Worm (Caenorhabditis elegans) whole organism, midembryonic: Measurements from ENCODE around the gene Y17D7B.3.
"Not testable (repeated sequence)": the region's sequence is repeated elsewhere in the genome, so short reads cannot be mapped to it uniquely, and the experiment has no call there.

Source experiments
- T22C8.4 ChIP-seq: fragments of 200-800 bp; sonication (Bioruptor generic); IDR thresholded peaks from 2 replicates; pipeline ENCODE4 v1.3.6; 2022; ENCODE audit warnings: missing genetic modification characterization, missing compliant biosample characterization
- cog-1 ChIP-seq: sonication (generic microtip); optimal IDR thresholded peaks from 2 replicates; lab custom pipeline; 2016; ENCODE audit warnings: missing genetic modification characterization, missing compliant biosample characterization
- flt-1 ChIP-seq: fragments of 200-800 bp; sonication (Bioruptor generic); IDR thresholded peaks from 2 replicates; pipeline ENCODE4 v1.3.6; 2022; ENCODE audit warnings: missing genetic modification characterization, missing compliant biosample characterization
- klf-2 ChIP-seq: fragments of 200-800 bp; sonication (Bioruptor generic); conservative IDR thresholded peaks from 2 replicates; pipeline ENCODE4 v1.3.6; 2022; ENCODE audit warnings: missing genetic modification reagents, missing genetic modification characterization, missing compliant biosample characterization
- med-1 ChIP-seq: sonication (generic microtip); optimal IDR thresholded peaks from 2 replicates; lab custom pipeline; 2017; ENCODE audit warnings: missing genetic modification characterization, mild to moderate bottlenecking, missing compliant biosample characterization, antibody characterized with exemption, missing genetic modification reagents; ENCODE audit not compliant: insufficient read depth
- ref-1 ChIP-seq: fragments of 200-800 bp; sonication (Bioruptor generic); conservative IDR thresholded peaks from 2 replicates; pipeline ENCODE4 v1.3.6; 2022; ENCODE audit warnings: missing genetic modification reagents, missing genetic modification characterization, missing compliant biosample characterization
- tab-1 ChIP-seq: fragments of 200-800 bp; sonication (Bioruptor generic); IDR thresholded peaks from 2 replicates; pipeline ENCODE4 v1.3.6; 2022; ENCODE audit warnings: missing genetic modification characterization, missing compliant biosample characterization
- ztf-23 ChIP-seq: fragments of 200-800 bp; sonication (Bioruptor generic); IDR thresholded peaks from 2 replicates; pipeline ENCODE4 v1.3.6; 2022; ENCODE audit warnings: missing genetic modification reagents, missing genetic modification characterization, missing compliant biosample characterization
- ztf-29 ChIP-seq: fragments of 200-800 bp; sonication (Bioruptor generic); IDR thresholded peaks from 2 replicates; pipeline ENCODE4 v1.3.6; 2022; ENCODE audit warnings: missing genetic modification reagents, missing genetic modification characterization, missing compliant biosample characterization

Gene Y17D7B.3

DNA sequence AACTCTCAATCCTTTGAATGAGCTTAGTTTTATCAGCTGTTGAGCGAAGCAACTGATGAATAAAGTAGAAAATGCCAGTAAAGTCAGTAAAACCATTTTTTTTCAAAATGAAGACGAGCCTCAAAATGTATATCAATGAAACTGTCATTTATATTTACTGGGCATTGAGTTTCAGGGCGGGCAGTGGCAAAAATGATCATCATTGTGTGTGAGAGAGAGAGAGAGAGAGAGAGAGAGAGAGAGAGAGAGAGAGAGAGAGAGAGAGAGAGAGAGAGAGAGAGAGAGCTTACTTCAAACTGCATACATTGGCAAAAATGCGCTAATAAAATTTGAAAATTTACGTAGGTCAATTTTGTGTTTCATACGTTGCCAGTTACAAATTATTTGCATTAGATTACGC is 26.4 kb downstream of the Y17D7B.3 start, which contains the start of gene F11D11.3:
F11D11.3 (minus strand) TSS at position 101 of the 400 bp plus-strand sequence.
- TF ChIP-seq flt-1, result no peak

DNA sequence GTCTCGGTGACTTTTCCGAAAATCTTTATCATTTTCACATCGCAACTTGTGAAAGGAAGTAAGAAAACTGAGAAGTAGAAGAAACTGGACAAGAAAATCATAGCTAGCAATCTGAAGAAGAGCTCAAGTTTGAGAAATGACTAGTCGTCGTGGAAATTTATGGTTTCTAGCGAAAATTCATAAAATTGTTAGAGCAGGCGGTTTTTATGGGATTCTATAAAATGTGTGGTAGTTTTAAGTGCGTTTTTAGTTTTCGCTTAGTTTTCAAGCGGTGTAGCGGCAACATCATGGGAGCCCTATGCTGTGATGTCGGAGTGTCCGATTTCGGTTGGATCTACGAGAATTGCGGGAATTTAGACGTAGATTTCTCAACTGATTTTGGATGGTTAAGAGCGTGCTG is 32.3 kb downstream of the Y17D7B.3 start, which contains the start of gene clec-254:
clec-254 (minus strand) TSS at position 101 of the 400 bp plus-strand sequence.
- not testable (repeated sequence) for TF ChIP-seq klf-2, T22C8.4, tab-1 (GFP tag; lab: Robert Waterston, UW)

DNA sequence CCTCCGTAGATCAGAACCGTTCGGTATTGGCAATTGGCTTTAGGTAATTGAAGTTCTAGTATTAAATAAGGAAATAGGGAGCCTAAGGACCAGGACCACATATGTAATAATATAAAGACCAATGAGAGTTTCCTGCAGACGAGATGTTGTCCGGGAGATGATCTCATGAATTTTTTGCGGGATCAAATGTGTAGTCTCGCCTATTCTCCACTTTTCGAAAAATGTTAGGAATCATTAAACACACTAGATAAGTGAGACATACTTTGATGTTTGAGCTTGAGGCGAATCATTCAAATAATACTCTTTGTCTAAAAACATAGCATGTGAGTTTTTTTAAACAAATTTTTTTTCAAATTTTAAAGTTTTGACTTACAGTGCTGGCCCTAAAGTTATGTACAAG is 33.6 kb downstream of the Y17D7B.3 start, which contains the start of gene F11D11.6:
F11D11.6 (minus strand) TSS at position 101 of the 400 bp plus-strand sequence.
- TF ChIP-seq flt-1 (no peak), cog-1 (tag; lab: Kevin White, UChicago) (no peak), klf-2 (GFP tag; lab: Robert Waterston, UW) (no peak), tab-1 (GFP tag; lab: Robert Waterston, UW) (no peak), ref-1 (GFP tag; lab: Robert Waterston, UW) (no peak), ztf-29 (GFP tag; lab: Robert Waterston, UW) (no peak), ztf-23 (GFP tag; lab: Robert Waterston, UW) (no peak), med-1 (GFP tag; lab: Kevin White, UChicago) (no peak), T22C8.4 (GFP tag; lab: Robert Waterston, UW) (no peak)

DNA sequence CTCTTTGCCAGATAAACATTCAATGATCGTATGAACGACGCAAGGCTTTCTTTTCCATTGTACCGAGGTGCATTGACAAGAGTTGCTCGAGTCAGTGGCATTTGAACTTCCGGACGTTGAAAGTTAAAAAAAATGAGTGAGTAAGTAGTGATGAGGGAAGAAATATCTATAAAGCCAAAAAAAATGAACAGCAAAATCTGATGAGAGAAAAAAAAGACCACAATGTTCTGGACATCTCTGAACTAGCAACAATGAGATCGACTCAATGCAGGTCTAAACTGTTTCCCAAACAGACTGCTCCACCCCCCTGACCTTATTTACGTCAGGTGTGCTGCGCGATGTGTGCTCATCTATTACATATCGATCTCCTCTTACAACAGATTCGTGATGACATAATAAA is 36.1 kb downstream of the Y17D7B.3 start, which contains the start of the genes F11D11.21 and F11D11.12:
F11D11.21 (minus strand) TSS at position 101 of the 400 bp plus-strand sequence.
F11D11.12 (minus strand) TSS at position 238 of the 400 bp plus-strand sequence.
- TF ChIP-seq ztf-29 (GFP tag; lab: Robert Waterston, UW) (no peak), ztf-23 (GFP tag; lab: Robert Waterston, UW) (0 out of 2 replicates have a peak, but pooled peaks have one; percentile 6)

DNA sequence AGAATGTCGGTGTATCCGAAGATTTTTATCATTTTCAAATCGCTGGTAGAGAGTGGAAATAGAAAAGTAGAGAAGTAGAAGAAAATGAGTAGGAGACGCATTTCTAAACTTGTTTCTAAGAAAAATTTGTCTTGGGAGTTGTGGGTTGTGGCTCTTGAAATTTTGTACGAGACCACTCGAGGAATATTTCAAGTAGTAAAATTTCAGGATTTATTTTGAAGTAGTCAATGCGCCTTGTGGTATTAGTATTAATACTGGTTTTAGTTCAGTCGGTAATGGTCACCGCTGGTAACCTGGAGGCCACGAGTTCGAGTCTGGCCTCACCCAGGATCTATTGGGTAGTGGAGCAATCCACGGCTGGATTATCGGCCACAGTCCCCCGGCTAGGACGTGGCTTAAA is 37.9 kb downstream of the Y17D7B.3 start, which contains the start of gene clec-252:
clec-252 (minus strand) TSS at position 101 of the 400 bp plus-strand sequence.
- no peak for TF ChIP-seq flt-1
- TF ChIP-seq cog-1 (tag; lab: Kevin White, UChicago), result no peak
- TF ChIP-seq ref-1 (GFP tag; lab: Robert Waterston, UW), result no peak
- TF ChIP-seq tab-1 (GFP tag; lab: Robert Waterston, UW), result no peak
- TF ChIP-seq med-1 (GFP tag; lab: Kevin White, UChicago), result no peak
- no peak for TF ChIP-seq ztf-29 (GFP tag; lab: Robert Waterston, UW)
- TF ChIP-seq T22C8.4 (GFP tag; lab: Robert Waterston, UW), result no peak
- no peak for TF ChIP-seq ztf-23 (GFP tag; lab: Robert Waterston, UW)
- no peak for TF ChIP-seq klf-2 (GFP tag; lab: Robert Waterston, UW)

DNA sequence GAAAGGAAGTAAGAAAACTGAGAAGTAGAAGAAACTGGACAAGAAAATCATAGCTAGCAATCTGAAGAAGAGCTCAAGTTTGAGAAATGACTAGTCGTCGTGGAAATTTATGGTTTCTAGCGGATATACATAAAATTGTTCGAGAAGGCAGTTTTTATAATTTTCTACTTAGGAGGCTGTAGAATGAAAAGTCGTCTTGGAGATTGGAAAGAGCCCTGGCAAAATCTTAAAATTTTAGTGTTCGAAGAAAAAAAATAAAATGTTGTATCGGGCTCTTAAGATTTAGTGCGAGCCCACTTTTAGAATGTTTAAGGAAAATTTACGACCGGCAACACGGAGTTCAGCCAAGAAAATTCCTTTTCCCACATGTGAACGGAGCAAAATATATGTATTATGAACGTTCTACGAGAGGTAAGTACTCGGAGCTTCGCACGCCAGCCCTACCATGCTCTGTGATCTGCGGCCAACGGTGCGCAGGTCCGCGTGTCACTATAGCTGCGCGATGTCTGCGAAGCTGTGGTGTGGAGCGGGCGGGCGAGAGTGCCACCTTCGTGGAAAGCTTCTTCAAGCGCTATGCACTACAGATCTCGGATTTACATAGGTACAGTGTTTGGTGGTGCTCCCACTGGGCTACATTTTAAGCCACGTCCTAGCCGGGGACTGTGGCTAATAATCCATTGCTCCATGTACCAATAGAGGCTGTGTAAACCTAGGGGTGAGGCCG is 39.5 kb downstream of the Y17D7B.3 start, which contains the start of gene clec-251:
clec-251 (minus strand) TSS at position 51 of the 724 bp plus-strand sequence.
- TF ChIP-seq ztf-29 (GFP tag; lab: Robert Waterston, UW) (no peak), T22C8.4 (GFP tag; lab: Robert Waterston, UW) (no peak), flt-1 (no peak), klf-2 (GFP tag; lab: Robert Waterston, UW) (no peak), tab-1 (GFP tag; lab: Robert Waterston, UW) (no peak), ref-1 (GFP tag; lab: Robert Waterston, UW) (no peak), ztf-23 (GFP tag; lab: Robert Waterston, UW) (no peak), cog-1 (tag; lab: Kevin White, UChicago) (no peak), med-1 (GFP tag; lab: Kevin White, UChicago) (no peak)

DNA sequence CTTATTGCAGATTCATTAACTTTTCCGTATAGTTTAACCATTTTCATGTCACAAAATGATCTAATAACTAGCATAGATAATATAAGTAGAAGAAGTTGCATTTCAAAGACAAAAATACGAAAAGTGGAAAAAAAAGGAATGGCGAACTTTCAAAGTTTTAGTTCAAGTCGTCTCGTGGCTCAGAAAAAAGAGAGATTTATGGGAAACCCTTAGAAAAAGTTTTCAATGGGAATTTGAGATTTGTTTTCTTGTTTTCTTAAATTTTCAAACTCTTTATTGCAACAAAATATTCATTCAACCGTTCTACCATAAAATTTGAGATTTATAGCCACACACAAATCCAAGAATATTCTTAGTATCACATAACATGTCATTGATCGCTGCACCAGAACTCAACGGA is 44.5 kb downstream of the Y17D7B.3 start, which contains the start of gene clec-250:
clec-250 (minus strand) TSS at position 101 of the 400 bp plus-strand sequence.
- TF ChIP-seq ztf-23 (GFP tag; lab: Robert Waterston, UW), result no peak
- TF ChIP-seq klf-2 (GFP tag; lab: Robert Waterston, UW), result no peak
- no peak for TF ChIP-seq med-1 (GFP tag; lab: Kevin White, UChicago)
- no peak for TF ChIP-seq tab-1 (GFP tag; lab: Robert Waterston, UW)
- no peak for TF ChIP-seq ref-1 (GFP tag; lab: Robert Waterston, UW)

DNA sequence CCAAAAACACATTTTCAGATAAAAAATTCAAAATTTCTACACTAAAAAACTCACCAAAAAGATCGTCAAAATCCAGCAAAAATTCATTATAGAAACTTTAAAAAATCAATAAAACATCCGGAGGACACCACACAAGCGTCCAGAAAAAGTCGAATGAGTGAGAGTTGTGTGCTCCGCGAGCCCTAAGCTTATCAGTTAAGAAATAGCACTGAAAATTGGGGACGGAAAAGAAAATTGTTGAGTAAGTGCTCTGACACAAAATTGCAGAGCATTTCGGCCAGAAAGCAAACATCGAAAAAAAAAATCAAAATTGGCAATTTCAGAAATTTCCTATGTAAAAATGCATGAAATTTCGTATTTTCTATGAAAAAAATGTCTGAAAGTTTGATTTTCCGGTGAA is 48.9 kb downstream of the Y17D7B.3 start:
- no peak for TF ChIP-seq med-1 (GFP tag; lab: Kevin White, UChicago)
- TF ChIP-seq T22C8.4 (GFP tag; lab: Robert Waterston, UW), result no peak
- TF ChIP-seq klf-2 (GFP tag; lab: Robert Waterston, UW), result no peak
- no peak for TF ChIP-seq ztf-23 (GFP tag; lab: Robert Waterston, UW)
- no peak for TF ChIP-seq cog-1 (tag; lab: Kevin White, UChicago)
- TF ChIP-seq tab-1 (GFP tag; lab: Robert Waterston, UW), result no peak
- TF ChIP-seq ztf-29 (GFP tag; lab: Robert Waterston, UW), result no peak
- TF ChIP-seq ref-1 (GFP tag; lab: Robert Waterston, UW), result no peak
- TF ChIP-seq flt-1, result no peak
